Fruit fly (Drosophila melanogaster) whole organism, embryonic: ENCODE results near the gene Atg2.

Experiments used
- Asciz ChIP-seq: fragments of 200-800 bp; sonication (Bioruptor generic); optimal IDR thresholded peaks from 2 replicates; lab custom pipeline; 2017; ENCODE audit warnings: missing biosample characterization, mild to moderate bottlenecking, missing genetic modification characterization, missing genetic modification reagents
- Bdp1 ChIP-seq: fragments of 200-800 bp; sonication (Bioruptor generic); optimal IDR thresholded peaks from 3 replicates; lab custom pipeline; 2016; ENCODE audit warnings: missing biosample characterization, missing genetic modification characterization
- C15 ChIP-seq: fragments of 200-800 bp; sonication (Bioruptor generic); IDR thresholded peaks from 3 replicates; pipeline ENCODE4 v1.3.6; 2022; ENCODE audit warnings: missing biosample characterization, missing genetic modification characterization
- CG10366 ChIP-seq: fragments of 200-800 bp; sonication (Bioruptor generic); IDR thresholded peaks from 2 replicates; pipeline ENCODE4 v1.3.6; 2022; ENCODE audit warnings: missing biosample characterization, missing genetic modification characterization
- CG10654 ChIP-seq: fragments of 200-800 bp; sonication (Bioruptor generic); optimal IDR thresholded peaks from 2 replicates; lab custom pipeline; 2016; ENCODE audit warnings: missing biosample characterization, missing genetic modification characterization
- CG12104 ChIP-seq: fragments of 200-800 bp; sonication (Bioruptor generic); optimal IDR thresholded peaks from 3 replicates; lab custom pipeline; 2016; ENCODE audit warnings: missing biosample characterization, missing genetic modification characterization
- CG12155 ChIP-seq: fragments of 200-800 bp; sonication (Bioruptor generic); optimal IDR thresholded peaks from 3 replicates; lab custom pipeline; 2016; ENCODE audit warnings: missing biosample characterization, missing genetic modification characterization
- CG15514 ChIP-seq: fragments of 200-800 bp; sonication (Bioruptor generic); optimal IDR thresholded peaks from 3 replicates; lab custom pipeline; 2017; ENCODE audit warnings: missing biosample characterization, missing genetic modification characterization, mild to moderate bottlenecking, moderate library complexity, missing genetic modification reagents
- CG15696 ChIP-seq: fragments of 200-800 bp; sonication (Bioruptor generic); optimal IDR thresholded peaks from 2 replicates; lab custom pipeline; 2019; ENCODE audit warnings: missing biosample characterization, mild to moderate bottlenecking, missing genetic modification characterization, moderate library complexity
- CG1602 ChIP-seq: fragments of 200-800 bp; sonication (Bioruptor generic); optimal IDR thresholded peaks from 3 replicates; lab custom pipeline; 2016; ENCODE audit warnings: missing biosample characterization, missing genetic modification characterization
- CG1832 ChIP-seq: fragments of 200-800 bp; sonication (Bioruptor generic); optimal IDR thresholded peaks from 2 replicates; lab custom pipeline; 2017; ENCODE audit warnings: missing biosample characterization, mild to moderate bottlenecking, missing genetic modification characterization, inconsistent platforms
- CG18476 ChIP-seq: fragments of 200-800 bp; sonication (Bioruptor generic); optimal IDR thresholded peaks from 2 replicates; lab custom pipeline; 2016; ENCODE audit warnings: missing biosample characterization, mild to moderate bottlenecking, missing genetic modification characterization
- CG2199 ChIP-seq: fragments of 200-800 bp; sonication (Bioruptor generic); IDR thresholded peaks from 3 replicates; pipeline ENCODE4 v1.3.6; 2022; ENCODE audit warnings: missing biosample characterization, missing genetic modification characterization
- CG30403 ChIP-seq: fragments of 200-800 bp; sonication (Bioruptor generic); optimal IDR thresholded peaks from 3 replicates; lab custom pipeline; 2016; ENCODE audit warnings: missing biosample characterization, missing genetic modification characterization
- CG3995 ChIP-seq: fragments of 200-800 bp; sonication (Bioruptor generic); optimal IDR thresholded peaks from 3 replicates; lab custom pipeline; 2016; ENCODE audit warnings: missing biosample characterization, missing genetic modification characterization
- CG6272 ChIP-seq: fragments of 200-800 bp; sonication (Bioruptor generic); IDR thresholded peaks from 2 replicates; pipeline ENCODE4 v1.3.6; 2022; ENCODE audit warnings: missing biosample characterization, missing genetic modification characterization
- CG6683 ChIP-seq: fragments of 200-800 bp; sonication (Bioruptor generic); optimal IDR thresholded peaks from 2 replicates; lab custom pipeline; 2017; ENCODE audit warnings: missing biosample characterization, mild to moderate bottlenecking, missing genetic modification characterization, missing genetic modification reagents
- CG6689 ChIP-seq: fragments of 200-800 bp; sonication (Bioruptor generic); IDR thresholded peaks from 2 replicates; pipeline ENCODE4 v1.3.6; 2022; ENCODE audit warnings: missing biosample characterization, missing genetic modification characterization
- CG6813 ChIP-seq: fragments of 200-800 bp; sonication (Bioruptor generic); optimal IDR thresholded peaks from 2 replicates; lab custom pipeline; 2017; ENCODE audit warnings: missing biosample characterization, missing genetic modification characterization, mild to moderate bottlenecking, moderate library complexity, missing genetic modification reagents
- CG7963 ChIP-seq: fragments of 200-800 bp; sonication (Bioruptor generic); IDR thresholded peaks from 3 replicates; pipeline ENCODE4 v1.3.6; 2022; ENCODE audit warnings: missing biosample characterization, missing genetic modification characterization; ENCODE audit not compliant: partially characterized antibody
- Dfd ChIP-seq, 2 experiments: fragments of >200 bp; optimal IDR thresholded peaks; 2 replicates each; lab custom pipeline; 2017; ENCODE audit warnings: missing biosample characterization in 2 of 2, missing genetic modification characterization in 2 of 2
- Dip2 ChIP-seq: fragments of 200-800 bp; sonication (Bioruptor generic); IDR thresholded peaks from 2 replicates; pipeline ENCODE4 v1.3.6; 2022; ENCODE audit warnings: missing biosample characterization, missing genetic modification characterization
- Lpt ChIP-seq: fragments of >200 bp; optimal IDR thresholded peaks from 2 replicates; lab custom pipeline; 2018; ENCODE audit warnings: missing biosample characterization, missing genetic modification characterization
- NC2α ChIP-seq: fragments of 200-800 bp; sonication (Bioruptor generic); optimal IDR thresholded peaks from 2 replicates; lab custom pipeline; 2016; ENCODE audit warnings: missing biosample characterization, missing genetic modification characterization
- NC2β ChIP-seq: fragments of 200-800 bp; sonication (Bioruptor generic); optimal IDR thresholded peaks from 2 replicates; lab custom pipeline; 2016; ENCODE audit warnings: missing biosample characterization, missing genetic modification characterization
- NK7.1 ChIP-seq: fragments of 200-800 bp; sonication (Bioruptor generic); optimal IDR thresholded peaks from 3 replicates; lab custom pipeline; 2016; ENCODE audit warnings: missing biosample characterization, missing genetic modification characterization
- Opbp ChIP-seq: fragments of 200-800 bp; sonication (Bioruptor generic); IDR thresholded peaks from 3 replicates; pipeline ENCODE4 v1.3.6; 2022; ENCODE audit warnings: missing biosample characterization, missing genetic modification characterization; ENCODE audit not compliant: partially characterized antibody
- PHDP ChIP-seq: fragments of 200-800 bp; sonication (Bioruptor generic); optimal IDR thresholded peaks from 3 replicates; lab custom pipeline; 2018; ENCODE audit warnings: missing biosample characterization, mild to moderate bottlenecking, missing genetic modification characterization, moderate library complexity
- amos ChIP-seq: fragments of 200-800 bp; sonication (Bioruptor generic); IDR thresholded peaks from 2 replicates; pipeline ENCODE4 v1.3.6; 2022; ENCODE audit warnings: missing biosample characterization, missing genetic modification characterization; ENCODE audit not compliant: partially characterized antibody
- chinmo ChIP-seq: fragments of 200-800 bp; sonication (Bioruptor generic); IDR thresholded peaks from 4 replicates; pipeline ENCODE4 v1.3.6; 2022; ENCODE audit warnings: missing biosample characterization, missing genetic modification characterization; ENCODE audit not compliant: partially characterized antibody
- danr ChIP-seq: fragments of 200-800 bp; sonication (Bioruptor generic); IDR thresholded peaks from 2 replicates; pipeline ENCODE4 v1.3.6; 2022; ENCODE audit warnings: missing biosample characterization, missing genetic modification characterization
- esg ChIP-seq: fragments of 200-800 bp; sonication (Bioruptor generic); conservative IDR thresholded peaks from 2 replicates; pipeline ENCODE4 v1.3.6; 2022; ENCODE audit warnings: missing biosample characterization, missing genetic modification characterization
- eve ChIP-seq, 2 experiments: fragments of >200 bp; optimal IDR thresholded peaks; 2 replicates each; lab custom pipeline; 2017; ENCODE audit warnings: missing biosample characterization in 2 of 2, missing genetic modification characterization in 2 of 2
- gcm2 ChIP-seq: fragments of 200-800 bp; sonication (Bioruptor generic); optimal IDR thresholded peaks from 2 replicates; lab custom pipeline; 2016; ENCODE audit warnings: missing biosample characterization, missing genetic modification characterization
- hbn ChIP-seq: fragments of 200-800 bp; sonication (Bioruptor generic); IDR thresholded peaks from 2 replicates; pipeline ENCODE4 v1.3.6; 2022; ENCODE audit warnings: missing biosample characterization, missing genetic modification characterization; ENCODE audit not compliant: partially characterized antibody
- lab ChIP-seq: fragments of 200-800 bp; sonication (Bioruptor generic); optimal IDR thresholded peaks from 3 replicates; lab custom pipeline; 2017; ENCODE audit warnings: missing biosample characterization, missing genetic modification characterization, mild to moderate bottlenecking, moderate library complexity, missing genetic modification reagents
- otp ChIP-seq: fragments of 200-800 bp; sonication (Bioruptor generic); IDR thresholded peaks from 3 replicates; pipeline ENCODE4, ENCODE4 v1.3.6; 2022; ENCODE audit warnings: missing biosample characterization, missing genetic modification characterization
- peb ChIP-seq: fragments of 200-800 bp; sonication (Bioruptor generic); IDR thresholded peaks from 2 replicates; pipeline ENCODE4 v1.3.6; 2022; ENCODE audit warnings: missing biosample characterization, missing genetic modification characterization
- pho ChIP-seq: fragments of 200-800 bp; sonication (Bioruptor generic); optimal IDR thresholded peaks from 2 replicates; lab custom pipeline; 2016; ENCODE audit warnings: missing biosample characterization, missing genetic modification characterization
- psq ChIP-seq: fragments of 200-800 bp; sonication (Bioruptor generic); optimal IDR thresholded peaks from 2 replicates; lab custom pipeline; 2017; ENCODE audit warnings: missing biosample characterization, missing genetic modification characterization
- seq ChIP-seq: fragments of 200-800 bp; sonication (Bioruptor generic); IDR thresholded peaks from 2 replicates; pipeline ENCODE4 v1.3.6; 2022; ENCODE audit warnings: missing biosample characterization, missing genetic modification characterization
- slp2 ChIP-seq: fragments of 200-800 bp; sonication (Bioruptor generic); optimal IDR thresholded peaks from 2 replicates; lab custom pipeline; 2016; ENCODE audit warnings: missing biosample characterization, missing genetic modification characterization
- tin ChIP-seq: fragments of 200-800 bp; sonication (Bioruptor generic); optimal IDR thresholded peaks from 3 replicates; lab custom pipeline; 2016; ENCODE audit warnings: missing biosample characterization, missing genetic modification characterization
- tll ChIP-seq, 2 experiments: fragments of 200-800 bp in 1 of 2; fragments of >200 bp in 1 of 2; sonication (Bioruptor generic) in 1 of 2; optimal IDR thresholded peaks; 2 replicates each; lab custom pipeline; 2017 to 2019; ENCODE audit warnings: missing biosample characterization in 2 of 2, missing genetic modification characterization in 2 of 2, mild to moderate bottlenecking in 1 of 2, moderate library complexity in 1 of 2
- wor ChIP-seq: fragments of 200-800 bp; sonication (Bioruptor generic); IDR thresholded peaks from 2 replicates; pipeline ENCODE4 v1.3.6; 2022; ENCODE audit warnings: missing biosample characterization, missing genetic modification characterization
- yki ChIP-seq: fragments of >200 bp; optimal IDR thresholded peaks from 3 replicates; lab custom pipeline; 2018

Gene Atg2

DNA sequence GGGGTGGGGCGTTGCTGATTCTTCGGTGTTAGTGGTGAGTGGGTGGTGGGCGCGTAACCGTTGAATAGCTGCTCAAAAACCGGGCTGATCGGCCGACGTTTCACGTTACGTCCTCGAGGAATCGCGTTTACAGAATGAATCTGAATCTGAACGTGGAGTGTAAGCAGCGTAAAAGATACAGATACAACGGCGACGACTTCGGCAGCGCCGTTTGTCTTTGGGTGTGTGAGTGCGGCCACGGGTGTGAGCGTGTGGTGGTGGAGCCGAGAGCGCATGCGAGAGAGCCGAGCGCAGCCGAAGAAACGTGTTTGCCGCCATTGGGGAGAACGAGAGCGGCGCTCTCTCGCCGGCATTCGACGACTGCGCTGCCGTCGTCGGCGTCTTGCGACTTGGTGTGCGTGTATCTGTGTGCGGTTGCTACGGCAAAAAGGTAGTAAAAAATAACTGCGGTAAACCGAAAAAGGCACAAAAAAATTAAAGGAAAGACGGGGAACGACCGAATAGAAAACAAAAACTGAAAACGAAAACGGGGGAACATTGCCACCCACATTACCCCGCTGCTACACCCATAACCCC, 46.9 kb downstream of the Atg2 start (continued):
- peak; percentile 45 for TF ChIP-seq CG15514 (GFP tag; lab: Kevin White, UChicago)
- TF ChIP-seq lab (GFP tag; lab: Kevin White, UChicago): peak; percentile 69
- TF ChIP-seq CG7963 (GFP tag; lab: Robert Waterston, UW): no peak
- no peak for TF ChIP-seq Dip2
- TF ChIP-seq CG2199 (GFP tag; lab: Robert Waterston, UW): no peak
- TF ChIP-seq chinmo (GFP tag; lab: Robert Waterston, UW): peak; percentile 96
- TF ChIP-seq CG10366 (GFP tag; lab: Robert Waterston, UW): no peak
- no peak for TF ChIP-seq tin
- no peak for TF ChIP-seq eve (GFP tag; optimal IDR thresholded peaks at IDR 0.05; lab: Kevin White, UChicago)
- no peak for TF ChIP-seq CG10654 (GFP tag; lab: Kevin White, UChicago)
- TF ChIP-seq CG3995 (GFP tag; lab: Kevin White, UChicago): no peak
- no peak for TF ChIP-seq CG6683
- TF ChIP-seq pho: no peak
- no peak for TF ChIP-seq CG1832
- no peak for TF ChIP-seq NC2β (GFP tag; lab: Kevin White, UChicago)
- TF ChIP-seq CG12104: no peak
- TF ChIP-seq Lpt: no peak
- TF ChIP-seq hbn (GFP tag; lab: Robert Waterston, UW): peak; percentile 28; the same call in 1 of the 2 replicates
- TF ChIP-seq CG6813 (GFP tag; lab: Kevin White, UChicago): peak; percentile 26
- no peak for TF ChIP-seq gcm2 (GFP tag; lab: Kevin White, UChicago)
- no peak for TF ChIP-seq danr (GFP tag; lab: Robert Waterston, UW)
- no peak for TF ChIP-seq CG1602 (GFP tag; lab: Kevin White, UChicago)
- TF ChIP-seq NC2α: no peak
- no peak for TF ChIP-seq Bdp1
- TF ChIP-seq CG12155 (GFP tag; lab: Kevin White, UChicago): no peak
- no peak for TF ChIP-seq NK7.1 (GFP tag; lab: Kevin White, UChicago)
- TF ChIP-seq yki (lab: Kevin White, UChicago): peak; percentile 91
- no peak for TF ChIP-seq slp2
- no peak for TF ChIP-seq otp (GFP tag; lab: Robert Waterston, UW)
- TF ChIP-seq CG30403: no peak
- TF ChIP-seq wor (GFP tag; lab: Robert Waterston, UW): no peak
- no peak for TF ChIP-seq esg
- TF ChIP-seq CG15696: no peak
- TF ChIP-seq Opbp (GFP tag; lab: Robert Waterston, UW): 0 out of 3 replicates have a peak, but pooled peaks have one; percentile 35
- TF ChIP-seq Asciz: peak; percentile 38
- TF ChIP-seq amos (GFP tag; lab: Robert Waterston, UW): peak; percentile 21; the same call in 1 of the 2 replicates
- TF ChIP-seq psq (GFP tag; lab: Kevin White, UChicago): no peak
- TF ChIP-seq seq: peak; percentile 29; the same call in 1 of the 2 replicates
- 0 out of 2 replicates have a peak, but pooled peaks have one; percentile 14 for TF ChIP-seq CG6689
- TF ChIP-seq Dfd (GFP tag; optimal IDR thresholded peaks at IDR 0.05; lab: Kevin White, UChicago): no peak
- no peak for TF ChIP-seq CG18476
- no peak for TF ChIP-seq tll (GFP tag; optimal IDR thresholded peaks at IDR 0.05; lab: Kevin White, UChicago)
- TF ChIP-seq PHDP (tag; lab: Kevin White, UChicago): peak; percentile 11
- 0 out of 2 replicates have a peak, but pooled peaks have one; percentile 44 for TF ChIP-seq peb
- TF ChIP-seq CG6272: no peak
- TF ChIP-seq C15 (GFP tag; lab: Robert Waterston, UW): no peak
